Worm (Caenorhabditis elegans): ENCODE results near the gene F36D3.5.
"Not testable (repeated sequence)": the region's sequence is repeated elsewhere in the genome, so short reads cannot be mapped to it uniquely, and the experiment has no call there.

F36D3.5 gene

ce11 chrV:16515140-16515539 lies at the start of gene F36D3.5:
Gene F36D3.5, minus strand, starts transcription at chrV:16515240.
- TF ChIP-seq F37D6.2 (tag; optimal IDR thresholded peaks at IDR 0.05); daf-19 (GFP tag; conservative IDR thresholded peaks at IDR 0.05); pha-4 (GFP tag; IDR thresholded peaks at IDR 0.05); pha-4 (tag; optimal IDR thresholded peaks at IDR 0.05): not testable (repeated sequence)

ce11 chrV:16552929-16553328 lies 37.9 kb upstream of the F36D3.5 start, which contains the start of gene Y32B12B.4:
Gene Y32B12B.4, plus strand, starts transcription at chrV:16553327.
- no peak for TF ChIP-seq gei-8 (GFP tag; optimal IDR thresholded peaks at IDR 0.05)
- TF ChIP-seq snpc-1.2 (GFP tag; IDR thresholded peaks at IDR 0.05), result no peak
- no peak for TF ChIP-seq dmd-8 (GFP tag; IDR thresholded peaks at IDR 0.05)
- no peak for TF ChIP-seq nhr-10 (tag; optimal IDR thresholded peaks at IDR 0.05)
- no peak for TF ChIP-seq daf-12 (tag; optimal IDR thresholded peaks at IDR 0.05)
- TF ChIP-seq vab-7 (GFP tag; IDR thresholded peaks at IDR 0.05), result 0 out of 2 replicates have a peak, but pooled peaks have one; percentile 6
- TF ChIP-seq egl-43 (GFP tag; IDR thresholded peaks at IDR 0.05), result 0 out of 2 replicates have a peak, but pooled peaks have one; percentile 4
- 0 out of 2 replicates have a peak, but pooled peaks have one; percentile 17 for TF ChIP-seq set-16 (GFP tag; IDR thresholded peaks at IDR 0.05)
- peak; percentile 72 for TF ChIP-seq mes-2 (tag; optimal IDR thresholded peaks at IDR 0.05; ENCODE audit: poor library complexity, severe bottlenecking)

ce11 chrV:16550680-16551079 lies 35.6 kb upstream of the F36D3.5 start, which contains the start of gene srbc-65:
Gene srbc-65, plus strand, starts transcription at chrV:16550980.
- TF ChIP-seq nhr-76 (tag; optimal IDR thresholded peaks at IDR 0.05), result no peak
- no peak for TF ChIP-seq mxl-3 (GFP tag; optimal IDR thresholded peaks at IDR 0.05)
- TF ChIP-seq rbr-2 (tag; optimal IDR thresholded peaks at IDR 0.05), result no peak
- no peak for TF ChIP-seq lim-7 (GFP tag; IDR thresholded peaks at IDR 0.05)
- TF ChIP-seq madf-5 (GFP tag; IDR thresholded peaks at IDR 0.05), result no peak
- no peak for TF ChIP-seq cey-2 (tag; optimal IDR thresholded peaks at IDR 0.05; ENCODE audit: borderline replicate concordance, insufficient read depth)
- TF ChIP-seq skn-1 (tag; optimal IDR thresholded peaks at IDR 0.05), result no peak
- no peak for TF ChIP-seq nhr-111 (GFP tag; optimal IDR thresholded peaks at IDR 0.05)
- TF ChIP-seq F10B5.3 (tag; optimal IDR thresholded peaks at IDR 0.05), result no peak
- TF ChIP-seq unc-62 (GFP tag; optimal IDR thresholded peaks at IDR 0.05 in 1 of 2), result no peak
- TF ChIP-seq unc-62 (tag; optimal IDR thresholded peaks at IDR 0.05), result no peak
- TF ChIP-seq aha-1 (tag), result no peak
- TF ChIP-seq jun-1 (tag; optimal IDR thresholded peaks at IDR 0.05), result no peak
- no peak for TF ChIP-seq nhr-237 (tag; optimal IDR thresholded peaks at IDR 0.05)
- TF ChIP-seq zag-1 (tag; optimal IDR thresholded peaks at IDR 0.05), result no peak
- no peak for TF ChIP-seq lir-3 (tag; optimal IDR thresholded peaks at IDR 0.05)
- no peak for TF ChIP-seq pqm-1 (tag; optimal IDR thresholded peaks at IDR 0.05)
- TF ChIP-seq set-16 (GFP tag; IDR thresholded peaks at IDR 0.05), result no peak
- TF ChIP-seq vab-7 (GFP tag; IDR thresholded peaks at IDR 0.05), result no peak

- TF ChIP-seq pha-4 (GFP tag; IDR thresholded peaks at IDR 0.05), result 0 out of 2 replicates have a peak, but pooled peaks have one; percentile 19
- TF ChIP-seq pha-4 (tag; optimal IDR thresholded peaks at IDR 0.05), result not testable (repeated sequence)
These were observed 33.1 kb upstream of the F36D3.5 start for ce11 chrV:16548013-16548655.

ce11 chrV:16540657-16541056 lies 25.6 kb upstream of the F36D3.5 start:
- TF ChIP-seq lin-38 (GFP tag; IDR thresholded peaks at IDR 0.05), result 0 out of 2 replicates have a peak, but pooled peaks have one; percentile 19
- no peak for TF ChIP-seq spr-1 (tag; optimal IDR thresholded peaks at IDR 0.05)
- no peak for TF ChIP-seq T20F7.1 (GFP tag; optimal IDR thresholded peaks at IDR 0.05)
